Fruit fly (Drosophila melanogaster) whole organism, embryonic: Measurements from ENCODE around the gene CG14883.

ENCODE experiments used
- Asciz ChIP-seq: fragments of 200-800 bp; sonication (Bioruptor generic); optimal IDR thresholded peaks from 2 replicates; lab custom pipeline; 2017; ENCODE audit warnings: missing biosample characterization, mild to moderate bottlenecking, missing genetic modification characterization, missing genetic modification reagents
- B-H1 ChIP-seq: fragments of 200-800 bp; sonication (Bioruptor generic); IDR thresholded peaks from 3 replicates; pipeline ENCODE4 v1.3.6; 2022; ENCODE audit warnings: missing biosample characterization, missing genetic modification characterization
- Bteb2 ChIP-seq: fragments of 200-800 bp; sonication (Bioruptor generic); optimal IDR thresholded peaks from 2 replicates; lab custom pipeline; 2016; ENCODE audit warnings: missing biosample characterization, missing genetic modification characterization
- CG10147 ChIP-seq: fragments of 200-800 bp; sonication (Bioruptor generic); optimal IDR thresholded peaks from 2 replicates; lab custom pipeline; 2019; ENCODE audit warnings: missing biosample characterization, mild to moderate bottlenecking, missing genetic modification characterization, moderate library complexity
- CG10565 ChIP-seq: fragments of 200-800 bp; sonication (Bioruptor generic); optimal IDR thresholded peaks from 3 replicates; lab custom pipeline; 2016; ENCODE audit warnings: missing biosample characterization, mild to moderate bottlenecking, missing genetic modification characterization
- CG1233 ChIP-seq: fragments of 200-800 bp; sonication (Bioruptor generic); optimal IDR thresholded peaks from 4 replicates; lab custom pipeline; 2018; ENCODE audit warnings: missing biosample characterization, mild to moderate bottlenecking, missing genetic modification characterization
- CG13287 ChIP-seq: fragments of 200-800 bp; sonication (Bioruptor generic); IDR thresholded peaks from 2 replicates; pipeline ENCODE4 v1.3.6; 2022; ENCODE audit warnings: missing biosample characterization, missing genetic modification characterization; ENCODE audit not compliant: partially characterized antibody
- CG15479 ChIP-seq: fragments of 200-800 bp; sonication (Bioruptor generic); optimal IDR thresholded peaks from 3 replicates; lab custom pipeline; 2019; ENCODE audit warnings: missing biosample characterization, mild to moderate bottlenecking, missing genetic modification characterization, moderate library complexity
- CG16863 ChIP-seq: fragments of 200-800 bp; sonication (Bioruptor generic); optimal IDR thresholded peaks from 3 replicates; lab custom pipeline; 2016; ENCODE audit warnings: missing biosample characterization, missing genetic modification characterization
- CG17568 ChIP-seq: fragments of 200-800 bp; sonication (Bioruptor generic); optimal IDR thresholded peaks from 2 replicates; lab custom pipeline; 2018; ENCODE audit warnings: missing biosample characterization, mild to moderate bottlenecking, missing genetic modification characterization, moderate library complexity
- CG18764 ChIP-seq: fragments of 200-800 bp; sonication (Bioruptor generic); optimal IDR thresholded peaks from 3 replicates; lab custom pipeline; 2016; ENCODE audit warnings: missing biosample characterization, missing genetic modification characterization
- CG2120 ChIP-seq: fragments of 200-800 bp; sonication (Bioruptor generic); optimal IDR thresholded peaks from 3 replicates; lab custom pipeline; 2016; ENCODE audit warnings: missing biosample characterization, missing genetic modification characterization
- CG3407 ChIP-seq: fragments of 200-800 bp; sonication (Bioruptor generic); optimal IDR thresholded peaks from 2 replicates; lab custom pipeline; 2018; ENCODE audit warnings: missing biosample characterization, mild to moderate bottlenecking, missing genetic modification characterization
- CG3847 ChIP-seq: fragments of 200-800 bp; sonication (Bioruptor generic); IDR thresholded peaks from 2 replicates; pipeline ENCODE4 v1.3.6; 2022; ENCODE audit warnings: missing biosample characterization, missing genetic modification characterization
- CG8281 ChIP-seq: fragments of 200-800 bp; sonication (Bioruptor generic); optimal IDR thresholded peaks from 2 replicates; lab custom pipeline; 2018; ENCODE audit warnings: missing biosample characterization, mild to moderate bottlenecking, missing genetic modification characterization, moderate library complexity
- CG8388 ChIP-seq: fragments of 200-800 bp; sonication (Bioruptor generic); optimal IDR thresholded peaks from 2 replicates; lab custom pipeline; 2019; ENCODE audit warnings: missing biosample characterization, mild to moderate bottlenecking, missing genetic modification characterization, moderate library complexity
- CG8944 ChIP-seq: fragments of 200-800 bp; sonication (Bioruptor generic); optimal IDR thresholded peaks from 3 replicates; lab custom pipeline; 2016; ENCODE audit warnings: missing biosample characterization, missing genetic modification characterization
- CG9817 ChIP-seq: fragments of 200-800 bp; sonication (Bioruptor generic); optimal IDR thresholded peaks from 2 replicates; lab custom pipeline; 2018; ENCODE audit warnings: missing biosample characterization, mild to moderate bottlenecking, missing genetic modification characterization, moderate library complexity
- CkIIα-i1 ChIP-seq: fragments of 200-800 bp; sonication (Bioruptor generic); IDR thresholded peaks from 2 replicates; pipeline ENCODE4 v1.3.6; 2022; ENCODE audit warnings: missing biosample characterization, missing genetic modification characterization
- CrebB ChIP-seq: fragments of 200-800 bp; sonication (Bioruptor generic); optimal IDR thresholded peaks from 3 replicates; lab custom pipeline; 2018; ENCODE audit warnings: missing biosample characterization, mild to moderate bottlenecking, missing genetic modification characterization
- Ets65A ChIP-seq: fragments of 200-800 bp; sonication (Bioruptor generic); peaks from one replicate; lab custom pipeline; 2016; ENCODE audit warnings: missing biosample characterization, missing genetic modification characterization
- H15 ChIP-seq: fragments of 200-800 bp; sonication (Bioruptor generic); IDR thresholded peaks from 3 replicates; pipeline ENCODE4 v1.3.6; 2022; ENCODE audit warnings: missing biosample characterization, missing genetic modification characterization
- Hey ChIP-seq: fragments of 200-800 bp; sonication (Bioruptor generic); optimal IDR thresholded peaks from 3 replicates; lab custom pipeline; 2018; ENCODE audit warnings: missing biosample characterization, mild to moderate bottlenecking, missing genetic modification characterization
- HmgD ChIP-seq: fragments of 200-800 bp; sonication (Bioruptor generic); optimal IDR thresholded peaks from 3 replicates; lab custom pipeline; 2016; ENCODE audit warnings: missing biosample characterization, missing genetic modification characterization
- NFAT ChIP-seq: fragments of 200-800 bp; sonication (Bioruptor generic); IDR thresholded peaks from 2 replicates; pipeline ENCODE4 v1.3.6; 2022; ENCODE audit warnings: missing biosample characterization, missing genetic modification characterization
- NK7.1 ChIP-seq: fragments of 200-800 bp; sonication (Bioruptor generic); optimal IDR thresholded peaks from 3 replicates; lab custom pipeline; 2016; ENCODE audit warnings: missing biosample characterization, missing genetic modification characterization
- PHDP ChIP-seq: fragments of 200-800 bp; sonication (Bioruptor generic); optimal IDR thresholded peaks from 3 replicates; lab custom pipeline; 2018; ENCODE audit warnings: missing biosample characterization, mild to moderate bottlenecking, missing genetic modification characterization, moderate library complexity
- Six4 ChIP-seq: fragments of 200-800 bp; sonication (Bioruptor generic); optimal IDR thresholded peaks from 2 replicates; lab custom pipeline; 2016; ENCODE audit warnings: missing biosample characterization, missing genetic modification characterization
- Spps ChIP-seq: fragments of 200-800 bp; sonication (Bioruptor generic); optimal IDR thresholded peaks from 2 replicates; lab custom pipeline; 2018; ENCODE audit warnings: missing biosample characterization, mild to moderate bottlenecking, missing genetic modification characterization
- Tbp ChIP-seq: fragments of >200 bp; optimal IDR thresholded peaks from 2 replicates; lab custom pipeline; 2018; ENCODE audit warnings: missing biosample characterization, missing genetic modification characterization
- abd-A ChIP-seq: fragments of 200-800 bp; sonication (Bioruptor generic); optimal IDR thresholded peaks from 3 replicates; lab custom pipeline; 2019; ENCODE audit warnings: missing biosample characterization, mild to moderate bottlenecking, missing genetic modification characterization, moderate library complexity
- ara ChIP-seq: fragments of 200-800 bp; sonication (Bioruptor generic); IDR thresholded peaks from 2 replicates; pipeline ENCODE4 v1.3.6; 2022; ENCODE audit warnings: missing biosample characterization, missing genetic modification characterization
- bbx ChIP-seq: fragments of 200-800 bp; sonication (Bioruptor generic); IDR thresholded peaks from 2 replicates; pipeline ENCODE4 v1.3.6; 2022; ENCODE audit warnings: missing biosample characterization, missing genetic modification characterization; ENCODE audit not compliant: partially characterized antibody
- br ChIP-seq: fragments of >200 bp; optimal IDR thresholded peaks from 2 replicates; lab custom pipeline; 2017
- cad ChIP-seq: fragments of >200 bp; optimal IDR thresholded peaks from 2 replicates; lab custom pipeline; 2017; ENCODE audit warnings: missing biosample characterization, missing genetic modification characterization
- corto ChIP-seq: fragments of 200-800 bp; sonication (Bioruptor generic); optimal IDR thresholded peaks from 2 replicates; lab custom pipeline; 2016; ENCODE audit warnings: missing biosample characterization, mild to moderate bottlenecking, missing genetic modification characterization, moderate library complexity
- cwo ChIP-seq: fragments of 200-800 bp; sonication (Bioruptor generic); optimal IDR thresholded peaks from 3 replicates; lab custom pipeline; 2017; ENCODE audit warnings: missing biosample characterization, missing genetic modification characterization, mild to moderate bottlenecking, moderate library complexity, missing genetic modification reagents
- dati ChIP-seq: fragments of 200-800 bp; sonication (Bioruptor generic); IDR thresholded peaks from 2 replicates; pipeline ENCODE4 v1.3.6; 2022; ENCODE audit warnings: missing biosample characterization, missing genetic modification characterization
- dmrt99B ChIP-seq: fragments of 200-800 bp; sonication (Bioruptor generic); optimal IDR thresholded peaks from 2 replicates; lab custom pipeline; 2018; ENCODE audit warnings: missing biosample characterization, mild to moderate bottlenecking, missing genetic modification characterization, moderate library complexity
- ems ChIP-seq: fragments of 200-800 bp; sonication (Bioruptor generic); optimal IDR thresholded peaks from 3 replicates; lab custom pipeline; 2016; ENCODE audit warnings: missing biosample characterization, missing genetic modification characterization
- fu2 ChIP-seq: fragments of 200-800 bp; sonication (Bioruptor generic); optimal IDR thresholded peaks from 2 replicates; lab custom pipeline; 2016; ENCODE audit warnings: missing biosample characterization, missing genetic modification characterization
- luna ChIP-seq: fragments of 200-800 bp; sonication (Bioruptor generic); optimal IDR thresholded peaks from 2 replicates; lab custom pipeline; 2016; ENCODE audit warnings: missing biosample characterization, missing genetic modification characterization
- mirr ChIP-seq: fragments of 200-800 bp; sonication (Bioruptor generic); optimal IDR thresholded peaks from 3 replicates; lab custom pipeline; 2018; ENCODE audit warnings: missing biosample characterization, mild to moderate bottlenecking, missing genetic modification characterization
- mld ChIP-seq: fragments of 200-800 bp; sonication (Bioruptor generic); IDR thresholded peaks from 3 replicates; pipeline ENCODE4 v1.3.6; 2022; ENCODE audit warnings: missing biosample characterization, missing genetic modification characterization; ENCODE audit not compliant: partially characterized antibody
- shn ChIP-seq: fragments of 200-800 bp; sonication (Bioruptor generic); optimal IDR thresholded peaks from 3 replicates; lab custom pipeline; 2016; ENCODE audit warnings: missing biosample characterization, missing genetic modification characterization
- sima ChIP-seq: fragments of 200-800 bp; sonication (Bioruptor generic); optimal IDR thresholded peaks from 2 replicates; lab custom pipeline; 2016; ENCODE audit warnings: missing biosample characterization, missing genetic modification characterization
- slbo ChIP-seq: fragments of 200-800 bp; sonication (Bioruptor generic); IDR thresholded peaks from 2 replicates; pipeline ENCODE4 v1.3.6; 2022; ENCODE audit warnings: missing biosample characterization, missing genetic modification characterization
- sna ChIP-seq: fragments of 200-800 bp; sonication (Bioruptor generic); IDR thresholded peaks from 2 replicates; pipeline ENCODE4 v1.3.6; 2022; ENCODE audit warnings: missing biosample characterization, missing genetic modification characterization; ENCODE audit not compliant: partially characterized antibody
- stwl ChIP-seq: fragments of 200-800 bp; sonication (Bioruptor generic); optimal IDR thresholded peaks from 3 replicates; lab custom pipeline; 2018; ENCODE audit warnings: missing biosample characterization, mild to moderate bottlenecking, missing genetic modification characterization, moderate library complexity
- tin ChIP-seq: fragments of 200-800 bp; sonication (Bioruptor generic); optimal IDR thresholded peaks from 3 replicates; lab custom pipeline; 2016; ENCODE audit warnings: missing biosample characterization, missing genetic modification characterization
- tx ChIP-seq: fragments of 200-800 bp; sonication (Bioruptor generic); optimal IDR thresholded peaks from 2 replicates; lab custom pipeline; 2016; ENCODE audit warnings: missing biosample characterization, missing genetic modification characterization
- vvl ChIP-seq: fragments of 200-800 bp; sonication (Bioruptor generic); IDR thresholded peaks from 2 replicates; pipeline ENCODE4 v1.3.6; 2022; ENCODE audit warnings: missing biosample characterization, missing genetic modification characterization
- zfh2 ChIP-seq: fragments of 200-800 bp; sonication (Bioruptor generic); optimal IDR thresholded peaks from 2 replicates; lab custom pipeline; 2016; ENCODE audit warnings: missing biosample characterization, missing genetic modification characterization

The CG14883 gene

dm6 chr3R:16453597-16453996, 2.3 kb upstream of the CG14883 start, which contains the start of gene Pak3 (continued):
- peak; percentile 82 for TF ChIP-seq bbx (GFP tag; lab: Robert Waterston, UW)
- TF ChIP-seq CG10565 (GFP tag; lab: Kevin White, UChicago): no peak
- no peak for TF ChIP-seq CG3407 (GFP tag; lab: Kevin White, UChicago)
- no peak for TF ChIP-seq H15 (GFP tag; lab: Robert Waterston, UW)
- peak; percentile 77 for TF ChIP-seq stwl
- TF ChIP-seq mirr (GFP tag; lab: Kevin White, UChicago): no peak
- TF ChIP-seq ems (GFP tag; lab: Kevin White, UChicago): no peak
- no peak for TF ChIP-seq CG10147 (GFP tag; lab: Kevin White, UChicago)
- no peak for TF ChIP-seq CG18764 (GFP tag; lab: Kevin White, UChicago)
- TF ChIP-seq CG1233 (GFP tag; lab: Kevin White, UChicago): no peak
- TF ChIP-seq shn (GFP tag; lab: Kevin White, UChicago): no peak
- TF ChIP-seq dmrt99B (tag; lab: Kevin White, UChicago): no peak
- peak; percentile 79 for TF ChIP-seq CG13287 (GFP tag; lab: Robert Waterston, UW)
- TF ChIP-seq vvl: peak; percentile 33; the same call in 1 of the 2 replicates
- TF ChIP-seq cwo (GFP tag; lab: Kevin White, UChicago): no peak
- TF ChIP-seq PHDP (tag; lab: Kevin White, UChicago): no peak
- TF ChIP-seq luna (GFP tag; lab: Kevin White, UChicago): no peak
- no peak for TF ChIP-seq NFAT (GFP tag; lab: Robert Waterston, UW)
- no peak for TF ChIP-seq Hey (tag; lab: Kevin White, UChicago)
- TF ChIP-seq CG8388 (GFP tag; lab: Kevin White, UChicago): no peak
- no peak for TF ChIP-seq sima (GFP tag; lab: Kevin White, UChicago)
- no peak for TF ChIP-seq fu2
- no peak for TF ChIP-seq cad (GFP tag; lab: Kevin White, UChicago)
- TF ChIP-seq Bteb2 (GFP tag; lab: Kevin White, UChicago): no peak
- no peak for TF ChIP-seq tx (GFP tag; lab: Kevin White, UChicago)
- no peak for TF ChIP-seq CG16863 (GFP tag; lab: Kevin White, UChicago)
- no peak for TF ChIP-seq ara
- no peak for TF ChIP-seq Asciz (GFP tag; lab: Kevin White, UChicago)
- TF ChIP-seq CkIIα-i1 (GFP tag; lab: Robert Waterston, UW): no peak
- no peak for TF ChIP-seq slbo (GFP tag; lab: Robert Waterston, UW)
- TF ChIP-seq Six4 (GFP tag; lab: Kevin White, UChicago): no peak
- TF ChIP-seq B-H1: no peak
- TF ChIP-seq CG15479 (GFP tag; lab: Kevin White, UChicago): no peak
- no peak for TF ChIP-seq abd-A (tag; lab: Kevin White, UChicago)
- peak; percentile 45; the same call in 1 of the 3 replicates for TF ChIP-seq mld
- TF ChIP-seq dati (GFP tag; lab: Robert Waterston, UW): no peak
- TF ChIP-seq CrebB (tag; lab: Kevin White, UChicago): no peak
- no peak for TF ChIP-seq CG17568
- no peak for TF ChIP-seq corto (GFP tag; lab: Kevin White, UChicago)
- peak; percentile 39; the same call in 1 of the 2 replicates for TF ChIP-seq CG3847 (GFP tag; lab: Robert Waterston, UW)
- no peak for TF ChIP-seq Spps (tag; lab: Kevin White, UChicago)
- TF ChIP-seq CG9817 (tag; lab: Kevin White, UChicago): no peak
- TF ChIP-seq HmgD (GFP tag; lab: Kevin White, UChicago): no peak
- TF ChIP-seq Ets65A: no peak
- TF ChIP-seq CG2120: no peak
- no peak for TF ChIP-seq tin (GFP tag; lab: Kevin White, UChicago)
- TF ChIP-seq NK7.1 (GFP tag; lab: Kevin White, UChicago): no peak
- no peak for TF ChIP-seq CG8944 (GFP tag; lab: Kevin White, UChicago)
- TF ChIP-seq Tbp (GFP tag; lab: Kevin White, UChicago): no peak
- no peak for TF ChIP-seq br (lab: Kevin White, UChicago)
- no peak for TF ChIP-seq sna (GFP tag; lab: Robert Waterston, UW)
- TF ChIP-seq CG8281: no peak
- TF ChIP-seq zfh2 (GFP tag; lab: Kevin White, UChicago): no peak
